Worm (Caenorhabditis elegans) whole organism, midembryonic: ENCODE results near the gene spn-4.

Source experiments
- T22C8.4 ChIP-seq: fragments of 200-800 bp; sonication (Bioruptor generic); IDR thresholded peaks from 2 replicates; pipeline ENCODE4 v1.3.6; 2022; ENCODE audit warnings: missing genetic modification characterization, missing compliant biosample characterization
- cog-1 ChIP-seq: sonication (generic microtip); optimal IDR thresholded peaks from 2 replicates; lab custom pipeline; 2016; ENCODE audit warnings: missing genetic modification characterization, missing compliant biosample characterization
- flt-1 ChIP-seq: fragments of 200-800 bp; sonication (Bioruptor generic); IDR thresholded peaks from 2 replicates; pipeline ENCODE4 v1.3.6; 2022; ENCODE audit warnings: missing genetic modification characterization, missing compliant biosample characterization
- klf-2 ChIP-seq: fragments of 200-800 bp; sonication (Bioruptor generic); conservative IDR thresholded peaks from 2 replicates; pipeline ENCODE4 v1.3.6; 2022; ENCODE audit warnings: missing genetic modification reagents, missing genetic modification characterization, missing compliant biosample characterization
- med-1 ChIP-seq: sonication (generic microtip); optimal IDR thresholded peaks from 2 replicates; lab custom pipeline; 2017; ENCODE audit warnings: missing genetic modification characterization, mild to moderate bottlenecking, missing compliant biosample characterization, antibody characterized with exemption, missing genetic modification reagents; ENCODE audit not compliant: insufficient read depth
- ref-1 ChIP-seq: fragments of 200-800 bp; sonication (Bioruptor generic); conservative IDR thresholded peaks from 2 replicates; pipeline ENCODE4 v1.3.6; 2022; ENCODE audit warnings: missing genetic modification reagents, missing genetic modification characterization, missing compliant biosample characterization
- tab-1 ChIP-seq: fragments of 200-800 bp; sonication (Bioruptor generic); IDR thresholded peaks from 2 replicates; pipeline ENCODE4 v1.3.6; 2022; ENCODE audit warnings: missing genetic modification characterization, missing compliant biosample characterization
- ztf-23 ChIP-seq: fragments of 200-800 bp; sonication (Bioruptor generic); IDR thresholded peaks from 2 replicates; pipeline ENCODE4 v1.3.6; 2022; ENCODE audit warnings: missing genetic modification reagents, missing genetic modification characterization, missing compliant biosample characterization
- ztf-29 ChIP-seq: fragments of 200-800 bp; sonication (Bioruptor generic); IDR thresholded peaks from 2 replicates; pipeline ENCODE4 v1.3.6; 2022; ENCODE audit warnings: missing genetic modification reagents, missing genetic modification characterization, missing compliant biosample characterization

The spn-4 gene

DNA sequence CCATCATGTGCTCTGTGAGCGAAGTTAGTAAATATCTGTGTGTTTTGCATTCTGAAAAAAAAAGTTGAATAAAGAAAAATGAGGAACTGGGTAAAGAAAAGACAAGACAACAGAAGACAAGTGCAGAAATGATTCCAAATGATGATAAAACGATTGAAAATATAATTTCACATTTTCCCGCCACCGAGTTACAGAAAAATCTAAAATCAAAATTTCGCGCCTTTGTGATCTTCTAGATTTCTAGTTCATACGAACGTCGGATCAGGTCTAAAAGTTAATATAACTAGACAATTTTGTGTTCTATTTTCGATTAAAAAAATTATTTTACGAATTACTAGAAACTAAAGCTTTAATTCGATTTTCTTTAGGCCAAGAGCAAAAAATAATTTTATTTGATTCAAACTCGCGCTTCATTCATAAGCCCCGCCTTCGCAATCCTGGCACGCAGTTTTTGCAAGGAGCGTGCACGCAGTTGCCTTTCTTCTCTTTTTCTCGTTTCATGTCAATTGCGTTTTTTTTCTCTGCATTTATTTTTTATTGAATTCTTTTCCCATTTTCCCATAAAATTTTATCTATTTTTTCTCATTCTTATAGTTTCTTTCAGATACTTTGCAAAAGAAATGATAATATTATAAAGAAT, at the start of gene spn-4, which contains the start of gene spe-39:
Gene spn-4, minus strand, starts transcription at position 51 of the 640 bp plus-strand sequence.
Gene spe-39, plus strand, starts transcription at position 599 of the 640 bp plus-strand sequence.
- TF ChIP-seq ref-1 (GFP tag; lab: Robert Waterston, UW), result no peak
- TF ChIP-seq tab-1 (GFP tag; lab: Robert Waterston, UW), result peak; percentile 66; the same call in 1 of the 2 replicates
- TF ChIP-seq ztf-29, result peak; percentile 48; the same call in 1 of the 2 replicates
- TF ChIP-seq med-1 (GFP tag; lab: Kevin White, UChicago), result peak; percentile 72
- 0 out of 2 replicates have a peak, but pooled peaks have one; percentile 50 for TF ChIP-seq klf-2 (GFP tag; lab: Robert Waterston, UW)
- TF ChIP-seq cog-1 (tag; lab: Kevin White, UChicago), result no peak
- TF ChIP-seq ztf-23 (GFP tag; lab: Robert Waterston, UW), result peak; percentile 51; the same call in 1 of the 2 replicates
- TF ChIP-seq flt-1 (GFP tag; lab: Robert Waterston, UW), result peak; percentile 62
- TF ChIP-seq T22C8.4 (GFP tag; lab: Robert Waterston, UW), result no peak

DNA sequence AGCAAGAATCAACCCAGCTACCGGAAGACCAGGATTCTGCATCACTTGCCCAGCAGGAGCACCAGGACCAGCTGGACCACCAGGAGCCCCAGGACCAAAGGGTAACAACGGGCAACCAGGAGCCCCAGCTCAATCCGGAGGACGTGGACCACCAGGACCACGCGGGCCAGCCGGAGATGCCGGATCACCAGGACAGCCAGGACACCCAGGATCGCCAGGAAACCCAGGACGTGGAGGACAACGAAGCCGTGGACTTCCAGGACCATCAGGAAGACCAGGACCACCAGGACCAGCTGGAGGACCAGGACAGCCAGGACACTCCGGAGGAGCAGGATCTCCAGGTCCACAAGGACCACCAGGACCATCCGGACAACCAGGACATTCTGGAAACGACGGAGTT, 46.8 kb upstream of the spn-4 start:
- TF ChIP-seq T22C8.4 (GFP tag; lab: Robert Waterston, UW) (no peak), ztf-23 (GFP tag; lab: Robert Waterston, UW) (no peak), ztf-29 (no peak)

DNA sequence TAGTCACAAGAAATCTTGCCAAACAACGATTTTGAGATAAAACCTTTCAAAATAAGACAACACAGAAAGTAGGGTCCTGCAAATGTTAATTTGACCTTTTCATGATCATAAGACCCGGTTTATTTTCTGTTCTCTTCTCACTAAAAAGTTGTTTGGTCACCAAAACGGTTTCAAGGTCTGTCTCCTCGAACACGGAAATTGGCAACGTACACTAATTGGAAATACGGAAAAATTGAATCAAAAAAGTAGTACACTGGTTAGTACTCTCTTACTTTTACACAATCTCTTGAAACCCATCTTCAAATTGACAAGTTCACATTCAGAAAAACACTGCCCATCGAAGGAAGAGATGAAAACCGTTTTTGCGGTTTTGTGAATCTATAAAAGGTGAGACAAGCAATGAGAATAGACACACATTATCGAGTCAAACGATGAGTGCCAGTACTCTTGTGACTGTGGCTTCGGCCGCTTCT, 46.1 kb upstream of the spn-4 start, which contains the start of gene col-142:
Gene col-142, plus strand, starts transcription at position 423 of the 473 bp plus-strand sequence.
- TF ChIP-seq med-1 (GFP tag; lab: Kevin White, UChicago) (no peak), cog-1 (tag; lab: Kevin White, UChicago) (no peak), tab-1 (GFP tag; lab: Robert Waterston, UW) (no peak)

DNA sequence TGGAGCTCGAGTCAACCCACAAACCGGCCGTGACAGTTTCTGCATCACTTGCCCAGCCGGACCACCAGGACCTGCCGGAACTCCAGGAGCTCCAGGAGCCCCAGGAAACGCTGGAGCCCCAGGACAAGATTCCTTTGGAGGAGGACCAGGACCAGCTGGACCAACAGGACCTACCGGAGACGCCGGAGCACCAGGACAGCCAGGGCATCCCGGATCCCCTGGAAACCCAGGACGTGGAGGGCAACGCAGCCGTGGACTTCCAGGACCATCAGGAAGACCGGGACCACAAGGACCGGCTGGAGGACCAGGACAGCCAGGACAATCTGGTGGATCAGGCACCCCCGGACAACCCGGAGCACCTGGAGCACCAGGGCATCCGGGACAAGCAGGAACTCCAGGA, 45.4 kb upstream of the spn-4 start:
- TF ChIP-seq ztf-23 (GFP tag; lab: Robert Waterston, UW), result no peak
- no peak for TF ChIP-seq med-1 (GFP tag; lab: Kevin White, UChicago)
- no peak for TF ChIP-seq cog-1 (tag; lab: Kevin White, UChicago)
- TF ChIP-seq T22C8.4 (GFP tag; lab: Robert Waterston, UW), result no peak
- no peak for TF ChIP-seq tab-1 (GFP tag; lab: Robert Waterston, UW)

DNA sequence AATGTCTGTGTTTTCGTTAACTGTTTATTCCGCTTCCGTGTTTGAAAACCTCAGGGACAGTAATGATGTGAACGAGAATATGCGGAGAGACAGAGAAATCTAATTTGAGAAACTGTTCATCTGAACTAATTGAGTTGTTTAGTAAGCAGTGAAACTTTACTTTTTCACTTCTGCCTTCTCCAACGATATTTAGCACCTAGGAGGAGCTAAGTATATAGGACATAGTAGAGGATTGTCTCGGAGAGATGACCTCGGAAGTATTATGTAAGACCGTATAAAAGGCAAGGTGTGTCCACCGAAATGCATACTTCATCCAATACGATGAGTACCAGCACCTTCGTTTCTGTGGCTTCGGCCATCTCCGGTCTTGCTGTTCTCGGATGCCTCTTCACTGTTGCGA, 44.7 kb upstream of the spn-4 start, which contains the start of gene col-141:
Gene col-141, plus strand, starts transcription at position 301 of the 400 bp plus-strand sequence.
- no peak for TF ChIP-seq flt-1 (GFP tag; lab: Robert Waterston, UW)
- TF ChIP-seq ztf-29, result no peak
- no peak for TF ChIP-seq ref-1 (GFP tag; lab: Robert Waterston, UW)
- TF ChIP-seq cog-1 (tag; lab: Kevin White, UChicago), result no peak
- TF ChIP-seq med-1 (GFP tag; lab: Kevin White, UChicago), result no peak
- no peak for TF ChIP-seq T22C8.4 (GFP tag; lab: Robert Waterston, UW)
- TF ChIP-seq tab-1 (GFP tag; lab: Robert Waterston, UW), result no peak
- TF ChIP-seq klf-2 (GFP tag; lab: Robert Waterston, UW), result no peak
- no peak for TF ChIP-seq ztf-23 (GFP tag; lab: Robert Waterston, UW)

DNA sequence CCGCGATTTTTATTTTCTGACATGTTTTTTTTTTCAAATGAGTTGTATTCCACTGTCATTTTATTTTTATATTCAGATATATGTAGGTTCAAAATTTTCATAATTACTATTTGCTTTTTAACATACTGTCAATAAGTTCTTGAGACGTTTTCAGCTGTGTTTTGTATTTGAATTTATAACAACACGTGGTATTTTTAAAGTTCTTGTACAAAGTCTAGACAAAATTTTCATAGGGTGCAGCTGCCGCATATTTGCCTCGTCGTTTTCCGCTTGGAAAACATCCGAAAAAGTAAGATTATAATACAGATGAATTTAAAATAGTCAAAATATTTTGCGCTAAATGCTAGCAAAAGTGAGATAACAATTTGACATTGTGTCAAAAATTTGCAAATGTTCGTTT, 44.1 kb upstream of the spn-4 start, which contains the start of gene dmsr-15:
Gene dmsr-15, minus strand, starts transcription at position 101 of the 400 bp plus-strand sequence.
- TF ChIP-seq ztf-29, result no peak
- TF ChIP-seq klf-2 (GFP tag; lab: Robert Waterston, UW), result no peak
- TF ChIP-seq flt-1 (GFP tag; lab: Robert Waterston, UW), result no peak
- TF ChIP-seq tab-1 (GFP tag; lab: Robert Waterston, UW), result no peak
- TF ChIP-seq ref-1 (GFP tag; lab: Robert Waterston, UW), result no peak
- TF ChIP-seq T22C8.4 (GFP tag; lab: Robert Waterston, UW), result no peak
- TF ChIP-seq ztf-23 (GFP tag; lab: Robert Waterston, UW), result no peak
- TF ChIP-seq med-1 (GFP tag; lab: Kevin White, UChicago), result no peak
- TF ChIP-seq cog-1 (tag; lab: Kevin White, UChicago), result no peak

DNA sequence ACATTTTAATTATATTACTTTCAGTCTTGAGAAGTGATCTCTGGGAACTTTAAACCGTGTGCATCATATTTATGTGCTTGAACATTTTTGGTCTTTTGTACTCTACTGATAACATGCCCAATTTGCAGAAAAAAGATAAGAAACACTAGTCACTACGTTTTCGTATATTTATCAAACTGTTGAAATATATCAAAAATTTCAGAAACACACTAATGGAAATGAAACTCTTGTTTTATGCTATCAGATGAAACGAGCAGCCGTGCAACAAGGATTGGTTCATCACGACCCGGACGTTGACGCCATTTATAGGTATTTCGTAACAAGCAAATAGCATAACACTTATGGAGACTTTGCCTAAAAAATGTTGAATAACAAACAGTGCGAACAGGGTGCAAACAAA, 38.7 kb upstream of the spn-4 start:
- TF ChIP-seq ztf-29 (no peak), med-1 (GFP tag; lab: Kevin White, UChicago) (no peak), ref-1 (GFP tag; lab: Robert Waterston, UW) (no peak)

DNA sequence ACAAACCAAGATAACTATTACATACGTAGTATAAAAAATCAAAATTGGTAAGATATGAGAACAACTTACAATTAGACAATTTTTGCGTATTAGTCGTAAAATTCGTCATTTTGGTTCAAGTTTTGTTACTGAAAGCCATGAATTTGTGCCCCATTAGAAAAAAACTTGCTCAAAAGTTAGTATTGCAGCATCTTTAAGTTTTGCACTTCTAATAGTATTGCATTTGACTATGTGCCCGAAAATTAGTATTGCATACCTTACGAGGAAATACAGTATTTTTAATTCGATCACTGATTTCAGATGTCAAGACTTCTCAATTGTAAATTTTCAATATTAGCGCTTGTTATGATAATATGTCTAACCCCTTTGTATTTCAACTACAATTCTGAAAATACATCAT, 36.8 kb upstream of the spn-4 start, which contains the start of gene T15B7.8:
Gene T15B7.8, plus strand, starts transcription at position 301 of the 400 bp plus-strand sequence.
- TF ChIP-seq flt-1 (GFP tag; lab: Robert Waterston, UW) (no peak), T22C8.4 (GFP tag; lab: Robert Waterston, UW) (no peak), ref-1 (GFP tag; lab: Robert Waterston, UW) (no peak), klf-2 (GFP tag; lab: Robert Waterston, UW) (no peak)

DNA sequence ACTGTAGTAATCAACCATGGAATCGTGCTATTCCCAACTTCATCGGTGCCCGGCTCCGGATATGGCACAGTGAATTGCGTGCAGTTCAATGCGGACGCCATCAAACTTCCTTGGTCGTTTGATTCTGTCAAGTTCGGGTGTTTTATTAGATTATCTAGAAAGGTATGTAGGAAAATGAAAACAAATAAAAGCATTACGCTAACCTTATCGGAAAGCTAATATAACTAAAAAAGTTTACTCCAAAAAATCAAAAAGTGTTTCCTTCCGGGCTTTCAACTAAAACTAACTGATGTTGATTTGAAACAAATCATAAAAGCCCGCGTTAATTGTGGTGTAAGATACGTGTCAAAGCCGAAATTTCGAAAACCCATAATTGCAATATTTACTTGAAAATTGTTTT, 35.1 kb upstream of the spn-4 start, which contains the start of gene dmsr-13:
Gene dmsr-13, minus strand, starts transcription at position 101 of the 400 bp plus-strand sequence.
- TF ChIP-seq cog-1 (tag; lab: Kevin White, UChicago) (no peak), med-1 (GFP tag; lab: Kevin White, UChicago) (no peak), klf-2 (GFP tag; lab: Robert Waterston, UW) (no peak), tab-1 (GFP tag; lab: Robert Waterston, UW) (no peak), ref-1 (GFP tag; lab: Robert Waterston, UW) (no peak), T22C8.4 (GFP tag; lab: Robert Waterston, UW) (no peak), ztf-23 (GFP tag; lab: Robert Waterston, UW) (no peak), ztf-29 (no peak), flt-1 (GFP tag; lab: Robert Waterston, UW) (no peak)
